Worm (Caenorhabditis elegans): ENCODE measurements around the gene K07D4.2.
"Not testable (repeated sequence)": the region's sequence is repeated elsewhere in the genome, so short reads cannot be mapped to it uniquely, and the experiment has no call there.

Gene K07D4.2

ce11 chrII:4085601-4086000 lies 40.3 kb upstream of the K07D4.2 start:
- TF ChIP-seq egrh-3 (GFP tag; IDR thresholded peaks at IDR 0.05) (peak; percentile 47; the same call in 1 of the 2 replicates), F33H1.4 (GFP tag; IDR thresholded peaks at IDR 0.05) (no peak), zfh-2 (GFP tag; conservative IDR thresholded peaks at IDR 0.05) (peak; percentile 80)

ce11 chrII:4082754-4083153 lies 37.5 kb upstream of the K07D4.2 start, which contains the start of gene R11F4.2:
Gene R11F4.2 (plus strand): TSS chrII:4083054.
- TF ChIP-seq F55B11.4 (tag; optimal IDR thresholded peaks at IDR 0.05; ENCODE audit: borderline replicate concordance, insufficient read depth) (no peak), D2030.7 (GFP tag; IDR thresholded peaks at IDR 0.05) (no peak), zfh-2 (GFP tag; conservative IDR thresholded peaks at IDR 0.05) (no peak), Y56A3A.18 (GFP tag; IDR thresholded peaks at IDR 0.05) (no peak)

- TF ChIP-seq hlh-12 (tag; optimal IDR thresholded peaks at IDR 0.05) (no peak), ceh-58 (GFP tag; IDR thresholded peaks at IDR 0.05) (no peak)
Observed at ce11 chrII:4081891-4082290, 36.6 kb upstream of the K07D4.2 start.

- TF ChIP-seq nhr-120 (GFP tag; IDR thresholded peaks at IDR 0.05) = no peak
- peak; percentile 53; the same call in 1 of the 2 replicates for TF ChIP-seq zfh-2 (GFP tag; conservative IDR thresholded peaks at IDR 0.05)
Observed at ce11 chrII:4081141-4081540, 35.8 kb upstream of the K07D4.2 start.

ce11 chrII:4078048-4078447 lies 32.8 kb upstream of the K07D4.2 start:
- TF ChIP-seq rpc-1 (optimal IDR thresholded peaks at IDR 0.05) = not testable (repeated sequence)
- TF ChIP-seq rpc-1 (tag; optimal IDR thresholded peaks at IDR 0.05) = peak; percentile 50
- peak; percentile 38; the same call in 1 of the 2 replicates for TF ChIP-seq zfh-2 (GFP tag; conservative IDR thresholded peaks at IDR 0.05)

- no peak for TF ChIP-seq F23B12.7 (tag; optimal IDR thresholded peaks at IDR 0.05; ENCODE audit: insufficient read depth)
- no peak for TF ChIP-seq C06A6.2 (GFP tag; conservative IDR thresholded peaks at IDR 0.05)
- TF ChIP-seq B0261.1 (tag; optimal IDR thresholded peaks at IDR 0.05) = no peak
- no peak for TF ChIP-seq nhr-120 (GFP tag; IDR thresholded peaks at IDR 0.05)
- no peak for TF ChIP-seq pbrm-1 (GFP tag; IDR thresholded peaks at IDR 0.05)
- no peak for TF ChIP-seq akir-1 (GFP tag; optimal IDR thresholded peaks at IDR 0.05)
- no peak for TF ChIP-seq rcor-1 (GFP tag; IDR thresholded peaks at IDR 0.05)
- TF ChIP-seq unc-62 (GFP tag; optimal IDR thresholded peaks at IDR 0.05) = no peak
- no peak for TF ChIP-seq hmg-20 (GFP tag; IDR thresholded peaks at IDR 0.05)
- no peak for TF ChIP-seq athp-1 (tag; optimal IDR thresholded peaks at IDR 0.05)
- no peak for TF ChIP-seq fkh-3 (tag; optimal IDR thresholded peaks at IDR 0.05)
- TF ChIP-seq F33H1.4 (GFP tag; IDR thresholded peaks at IDR 0.05) = no peak
- no peak for TF ChIP-seq ZK185.1 (tag; optimal IDR thresholded peaks at IDR 0.05; ENCODE audit: poor library complexity, severe bottlenecking)
- TF ChIP-seq zfh-2 (GFP tag; conservative IDR thresholded peaks at IDR 0.05) = no peak
- no peak for TF ChIP-seq F39B2.1 (GFP tag; IDR thresholded peaks at IDR 0.05)
- TF ChIP-seq madf-3 (GFP tag; IDR thresholded peaks at IDR 0.05) = no peak
- no peak for TF ChIP-seq ceh-40 (GFP tag; IDR thresholded peaks at IDR 0.05)
- TF ChIP-seq sdz-38 (tag; optimal IDR thresholded peaks at IDR 0.05) = no peak
- no peak for TF ChIP-seq mxl-1 (tag; optimal IDR thresholded peaks at IDR 0.05)
- TF ChIP-seq chd-7 (tag; optimal IDR thresholded peaks at IDR 0.05) = no peak
Observed at ce11 chrII:4074710-4075109, 29.4 kb upstream of the K07D4.2 start.

ce11 chrII:4071075-4071474 lies 25.8 kb upstream of the K07D4.2 start:
- TF ChIP-seq zfh-2 (GFP tag; conservative IDR thresholded peaks at IDR 0.05) = peak; percentile 66
- no peak for TF ChIP-seq gei-17 (GFP tag; optimal IDR thresholded peaks at IDR 0.05)
